Worm (Caenorhabditis elegans) whole organism, L2 larva: ENCODE data around the gene Y69A2AR.32.
A peak's percentile ranks its signal among the peaks of the same experiment; 100 is the strongest.

Experiments used
- C34F6.9 ChIP-seq: fragments of 150-350 bp; optimal IDR thresholded peaks from 2 replicates; lab custom pipeline; 2014; ENCODE audit warnings: missing biosample characterization, missing genetic modification characterization
- F13H6.1 ChIP-seq: sonication (generic microtip); optimal IDR thresholded peaks from 2 replicates; lab custom pipeline; 2016; ENCODE audit warnings: missing genetic modification characterization, missing compliant biosample characterization
- R02D3.7 ChIP-seq: fragments of 150-350 bp; optimal IDR thresholded peaks from 2 replicates; lab custom pipeline; 2014; ENCODE audit warnings: missing biosample characterization, missing genetic modification characterization
- Y55F3AM.14 ChIP-seq: fragments of 200-800 bp; sonication (Bioruptor generic); optimal IDR thresholded peaks from 2 replicates; lab custom pipeline; 2018; ENCODE audit warnings: mild to moderate bottlenecking, missing genetic modification characterization, missing compliant biosample characterization
- alr-1 ChIP-seq: fragments of 150-350 bp; optimal IDR thresholded peaks from 2 replicates; lab custom pipeline; 2014; ENCODE audit warnings: missing biosample characterization, missing genetic modification characterization
- aly-2 ChIP-seq: fragments of 150-350 bp; optimal IDR thresholded peaks from 2 replicates; lab custom pipeline; 2014; ENCODE audit warnings: missing biosample characterization, missing genetic modification characterization
- ama-1 ChIP-seq: fragments of 150-350 bp; optimal IDR thresholded peaks from 2 replicates; lab custom pipeline; 2018; ENCODE audit warnings: inconsistent platforms
- ceh-82 ChIP-seq: fragments of 150-350 bp; optimal IDR thresholded peaks from 2 replicates; lab custom pipeline; 2014; ENCODE audit warnings: missing biosample characterization, missing genetic modification characterization
- crh-2 ChIP-seq: sonication (generic microtip); optimal IDR thresholded peaks from 2 replicates; lab custom pipeline; 2017; ENCODE audit warnings: missing biosample characterization, missing genetic modification characterization
- dmd-4 ChIP-seq: sonication (generic microtip); optimal IDR thresholded peaks from 2 replicates; lab custom pipeline; 2017; ENCODE audit warnings: missing biosample characterization, missing genetic modification characterization
- egl-27 ChIP-seq: sonication (generic microtip); optimal IDR thresholded peaks from 3 replicates; lab custom pipeline; 2017; ENCODE audit warnings: missing biosample characterization, missing genetic modification reagents, missing genetic modification characterization
- elt-1 ChIP-seq: fragments of 150-350 bp; optimal IDR thresholded peaks from 2 replicates; lab custom pipeline; 2014; ENCODE audit warnings: missing biosample characterization, missing genetic modification characterization
- elt-3 ChIP-seq: sonication (generic microtip); optimal IDR thresholded peaks from 2 replicates; lab custom pipeline; 2017; ENCODE audit warnings: missing biosample characterization, missing genetic modification characterization
- fos-1 ChIP-seq: fragments of 150-350 bp; optimal IDR thresholded peaks from 2 replicates; lab custom pipeline; 2014; ENCODE audit warnings: missing biosample characterization, missing genetic modification characterization
- gmeb-1 ChIP-seq: fragments of 150-350 bp; optimal IDR thresholded peaks from 2 replicates; lab custom pipeline; 2014; ENCODE audit warnings: missing biosample characterization, missing genetic modification characterization
- lin-13 ChIP-seq: fragments of 150-350 bp; optimal IDR thresholded peaks from 2 replicates; lab custom pipeline; 2014; ENCODE audit warnings: missing biosample characterization, missing genetic modification reagents, missing genetic modification characterization
- lin-39 ChIP-seq: fragments of 150-350 bp; optimal IDR thresholded peaks from 2 replicates; lab custom pipeline; 2014; ENCODE audit warnings: missing biosample characterization, missing genetic modification reagents, missing genetic modification characterization
- lsy-2 ChIP-seq, 2 experiments: fragments of 150-350 bp in 1 of 2; sonication (generic microtip) in 1 of 2; optimal IDR thresholded peaks; 2 replicates each; lab custom pipeline; 2014 to 2017; ENCODE audit warnings: missing biosample characterization in 2 of 2, missing genetic modification characterization in 2 of 2
- mab-5 ChIP-seq: fragments of 150-350 bp; optimal IDR thresholded peaks from 2 replicates; lab custom pipeline; 2014; ENCODE audit warnings: missing biosample characterization, missing genetic modification characterization
- mbf-1 ChIP-seq: sonication (generic microtip); optimal IDR thresholded peaks from 2 replicates; lab custom pipeline; 2017; ENCODE audit warnings: missing biosample characterization, missing genetic modification characterization
- mdl-1 ChIP-seq, 2 experiments: fragments of 150-350 bp in 1 of 2; sonication (generic microtip) in 1 of 2; optimal IDR thresholded peaks; 2 replicates each; lab custom pipeline; 2017; ENCODE audit warnings: missing biosample characterization in 2 of 2, missing genetic modification characterization in 2 of 2
- nhr-10 ChIP-seq: sonication (generic microtip); optimal IDR thresholded peaks from 2 replicates; lab custom pipeline; 2017; ENCODE audit warnings: missing biosample characterization, missing genetic modification characterization
- nhr-11 ChIP-seq: fragments of 150-350 bp; optimal IDR thresholded peaks from 2 replicates; lab custom pipeline; 2014; ENCODE audit warnings: missing biosample characterization, missing genetic modification characterization
- nhr-12 ChIP-seq: fragments of 150-350 bp; optimal IDR thresholded peaks from 2 replicates; lab custom pipeline; 2014; ENCODE audit warnings: missing biosample characterization, missing genetic modification characterization
- nhr-129 ChIP-seq: fragments of 150-350 bp; optimal IDR thresholded peaks from 2 replicates; lab custom pipeline; 2014; ENCODE audit warnings: missing biosample characterization, missing genetic modification characterization
- nhr-23 ChIP-seq: fragments of 150-350 bp; optimal IDR thresholded peaks from 2 replicates; lab custom pipeline; 2014; ENCODE audit warnings: missing biosample characterization, missing genetic modification reagents, missing genetic modification characterization
- nhr-237 ChIP-seq: fragments of 150-350 bp; optimal IDR thresholded peaks from 2 replicates; lab custom pipeline; 2014; ENCODE audit warnings: missing biosample characterization, missing genetic modification characterization
- nhr-25 ChIP-seq: fragments of 150-350 bp; sonication (generic microtip); optimal IDR thresholded peaks from 3 replicates; lab custom pipeline; 2014; ENCODE audit warnings: missing biosample characterization, missing genetic modification characterization
- nhr-6 ChIP-seq: fragments of 150-350 bp; optimal IDR thresholded peaks from 2 replicates; lab custom pipeline; 2014; ENCODE audit warnings: missing biosample characterization, missing genetic modification characterization
- nhr-77 ChIP-seq: fragments of 150-350 bp; optimal IDR thresholded peaks from 2 replicates; lab custom pipeline; 2014; ENCODE audit warnings: missing biosample characterization, missing genetic modification characterization
- peb-1 ChIP-seq: fragments of 150-350 bp; optimal IDR thresholded peaks from 2 replicates; lab custom pipeline; 2014; ENCODE audit warnings: missing biosample characterization, missing genetic modification characterization
- skn-1 ChIP-seq: sonication (generic microtip); optimal IDR thresholded peaks from 2 replicates; lab custom pipeline; 2017; ENCODE audit warnings: missing biosample characterization, missing genetic modification characterization
- snpc-4 ChIP-seq: fragments of 150-350 bp; optimal IDR thresholded peaks from 2 replicates; lab custom pipeline; 2014; ENCODE audit warnings: missing biosample characterization, missing genetic modification characterization
- unc-55 ChIP-seq: fragments of 150-350 bp; sonication (generic microtip); optimal IDR thresholded peaks from 3 replicates; lab custom pipeline; 2014; ENCODE audit warnings: missing biosample characterization, missing genetic modification reagents, missing genetic modification characterization
- unc-62 ChIP-seq: fragments of 150-350 bp; optimal IDR thresholded peaks from 2 replicates; lab custom pipeline; 2014; ENCODE audit warnings: missing biosample characterization, missing genetic modification reagents, missing genetic modification characterization
- zag-1 ChIP-seq: fragments of 150-350 bp; optimal IDR thresholded peaks from 2 replicates; lab custom pipeline; 2014; ENCODE audit warnings: missing biosample characterization, missing genetic modification characterization
- ztf-1 ChIP-seq: fragments of 200-800 bp; sonication (Bioruptor generic); conservative IDR thresholded peaks from 2 replicates; pipeline ENCODE4 v1.3.6; 2022; ENCODE audit warnings: missing genetic modification characterization, missing compliant biosample characterization
- ztf-11 ChIP-seq: sonication (generic microtip); optimal IDR thresholded peaks from 2 replicates; lab custom pipeline; 2017; ENCODE audit warnings: missing biosample characterization, missing genetic modification characterization
- ztf-4 ChIP-seq: fragments of 150-350 bp; optimal IDR thresholded peaks from 2 replicates; lab custom pipeline; 2014; ENCODE audit warnings: missing biosample characterization, missing genetic modification characterization

The Y69A2AR.32 gene

ce11 chrIV:2613011-2613503 is 2.8 kb downstream of the Y69A2AR.32 start, which contains the start of gene Y69A2AR.28:
Gene Y69A2AR.28 (minus strand): TSS chrIV:2613061.
- TF ChIP-seq unc-55 (GFP tag; lab: Kevin White, UChicago) (peak; percentile 8), nhr-25 (no peak), lsy-2 (tag; optimal IDR thresholded peaks at IDR 0.05; lab: Kevin White, UChicago) (peak in 1 of 2 experiments; percentile 32), gmeb-1 (peak; percentile 17)

- no peak for TF ChIP-seq ztf-1 (GFP tag; lab: Robert Waterston, UW)
- no peak for TF ChIP-seq ama-1
- TF ChIP-seq C34F6.9 (tag; lab: Kevin White, UChicago) = no peak
- TF ChIP-seq nhr-10 (tag; lab: Kevin White, UChicago) = no peak
- no peak for TF ChIP-seq nhr-12 (tag; lab: Kevin White, UChicago)
- no peak for TF ChIP-seq mbf-1 (tag; lab: Kevin White, UChicago)
- no peak for TF ChIP-seq unc-62 (GFP tag; lab: Kevin White, UChicago)
- no peak for TF ChIP-seq ceh-82
- no peak for TF ChIP-seq ztf-11 (tag; lab: Kevin White, UChicago)
- TF ChIP-seq peb-1 (tag; lab: Kevin White, UChicago) = no peak
- TF ChIP-seq egl-27 (tag; lab: Kevin White, UChicago) = no peak
- TF ChIP-seq lin-13 (GFP tag; lab: Kevin White, UChicago) = no peak
- no peak for TF ChIP-seq lin-39 (tag; lab: Kevin White, UChicago)
These were observed 3.6 kb downstream of the Y69A2AR.32 start, which contains the start of gene daao-1 for ce11 chrIV:2613754-2614244. Gene daao-1 (plus strand): TSS chrIV:2614194.

- TF ChIP-seq snpc-4 (no peak), ztf-1 (GFP tag; lab: Robert Waterston, UW) (no peak), lin-13 (GFP tag; lab: Kevin White, UChicago) (no peak), peb-1 (tag; lab: Kevin White, UChicago) (no peak), elt-3 (tag; lab: Kevin White, UChicago) (no peak), ama-1 (no peak)
These were observed 6.6 kb downstream of the Y69A2AR.32 start for ce11 chrIV:2616853-2617252.

ce11 chrIV:2618611-2619010 is 8.4 kb downstream of the Y69A2AR.32 start, which contains the start of gene smf-3:
Gene smf-3 (plus strand): TSS chrIV:2618869.
- TF ChIP-seq fos-1 (tag; lab: Kevin White, UChicago) (peak; percentile 85), F13H6.1 (peak; percentile 26), nhr-6 (tag; lab: Kevin White, UChicago) (no peak), peb-1 (tag; lab: Kevin White, UChicago) (no peak), lsy-2 (tag; optimal IDR thresholded peaks at IDR 0.05; lab: Kevin White, UChicago) (no peak), mab-5 (tag; lab: Kevin White, UChicago) (no peak), aly-2 (tag; lab: Kevin White, UChicago) (no peak), nhr-129 (tag; lab: Kevin White, UChicago) (no peak), nhr-11 (tag; lab: Kevin White, UChicago) (no peak), mdl-1 (tag; optimal IDR thresholded peaks at IDR 0.05; lab: Kevin White, UChicago) (no peak), unc-55 (GFP tag; lab: Kevin White, UChicago) (no peak), gmeb-1 (peak; percentile 15), nhr-23 (tag; lab: Kevin White, UChicago) (no peak), skn-1 (no peak), Y55F3AM.14 (no peak), alr-1 (tag; lab: Kevin White, UChicago) (no peak), lin-13 (GFP tag; lab: Kevin White, UChicago) (no peak), crh-2 (tag; lab: Kevin White, UChicago) (peak; percentile 53), nhr-25 (no peak), nhr-237 (tag; lab: Kevin White, UChicago) (no peak)

- TF ChIP-seq zag-1 (tag; lab: Kevin White, UChicago) = no peak
- no peak for TF ChIP-seq elt-3 (tag; lab: Kevin White, UChicago)
- TF ChIP-seq ztf-4 = no peak
- no peak for TF ChIP-seq ceh-82
- no peak for TF ChIP-seq lsy-2 (tag; optimal IDR thresholded peaks at IDR 0.05; lab: Kevin White, UChicago)
- no peak for TF ChIP-seq skn-1
- TF ChIP-seq R02D3.7 (tag; lab: Kevin White, UChicago) = no peak
- TF ChIP-seq elt-1 (tag; lab: Kevin White, UChicago) = no peak
- TF ChIP-seq unc-62 (GFP tag; lab: Kevin White, UChicago) = no peak
- TF ChIP-seq dmd-4 (tag; lab: Kevin White, UChicago) = no peak
- TF ChIP-seq ztf-1 (GFP tag; lab: Robert Waterston, UW) = no peak
- no peak for TF ChIP-seq mbf-1 (tag; lab: Kevin White, UChicago)
- no peak for TF ChIP-seq unc-55 (GFP tag; lab: Kevin White, UChicago)
- no peak for TF ChIP-seq nhr-77 (tag; lab: Kevin White, UChicago)
- TF ChIP-seq egl-27 (tag; lab: Kevin White, UChicago) = no peak
These were observed 17.9 kb downstream of the Y69A2AR.32 start, which contains the start of gene ngn-1 for ce11 chrIV:2628171-2628570. Gene ngn-1 (minus strand): TSS chrIV:2628271.
